Worm (Caenorhabditis elegans) whole organism, L1 larva: Measurements from ENCODE around the gene mca-3.

Experiments
- C04F5.9 ChIP-seq: sonication (generic microtip); optimal IDR thresholded peaks from 2 replicates; lab custom pipeline; 2016; ENCODE audit warnings: missing genetic modification characterization, missing compliant biosample characterization
- C16A3.4 ChIP-seq: fragments of 150-350 bp; optimal IDR thresholded peaks from 2 replicates; lab custom pipeline; 2014; ENCODE audit warnings: missing biosample characterization, missing genetic modification characterization
- F16B12.6 ChIP-seq: fragments of 150-350 bp; optimal IDR thresholded peaks from 2 replicates; lab custom pipeline; 2014; ENCODE audit warnings: missing biosample characterization, missing genetic modification characterization
- Y116A8C.19 ChIP-seq: sonication (generic microtip); optimal IDR thresholded peaks from 2 replicates; lab custom pipeline; 2016; ENCODE audit warnings: missing compliant biosample characterization, missing genetic modification characterization, borderline replicate concordance
- aha-1 ChIP-seq: fragments of 150-350 bp; optimal IDR thresholded peaks from 2 replicates; lab custom pipeline; 2014; ENCODE audit warnings: missing biosample characterization, missing genetic modification characterization
- alr-1 ChIP-seq: fragments of 200-800 bp; sonication (Bioruptor generic); optimal IDR thresholded peaks from 2 replicates; lab custom pipeline; 2018; ENCODE audit warnings: borderline replicate concordance, mild to moderate bottlenecking, missing genetic modification characterization, missing compliant biosample characterization
- ama-1 ChIP-seq: fragments of 150-350 bp; optimal IDR thresholded peaks from 2 replicates; lab custom pipeline; 2014
- blmp-1 ChIP-seq: fragments of 150-350 bp; optimal IDR thresholded peaks from 2 replicates; lab custom pipeline; 2014; ENCODE audit warnings: missing biosample characterization, missing genetic modification characterization
- ceh-63 ChIP-seq: fragments of 200-800 bp; sonication (Bioruptor generic); optimal IDR thresholded peaks from 2 replicates; lab custom pipeline; 2018; ENCODE audit warnings: mild to moderate bottlenecking, missing genetic modification characterization, missing compliant biosample characterization
- ceh-8 ChIP-seq: fragments of 200-800 bp; sonication (Bioruptor generic); optimal IDR thresholded peaks from 2 replicates; lab custom pipeline; 2018; ENCODE audit warnings: mild to moderate bottlenecking, missing genetic modification characterization, moderate library complexity, missing compliant biosample characterization
- ceh-88 ChIP-seq: fragments of 200-800 bp; sonication (Bioruptor generic); IDR thresholded peaks from 2 replicates; pipeline ENCODE4 v1.3.6; 2022; ENCODE audit warnings: missing genetic modification characterization, missing compliant biosample characterization
- ceh-90 ChIP-seq: sonication (generic microtip); optimal IDR thresholded peaks from 2 replicates; lab custom pipeline; 2016; ENCODE audit warnings: missing genetic modification characterization, missing compliant biosample characterization
- ces-1 ChIP-seq: fragments of 150-350 bp; optimal IDR thresholded peaks from 2 replicates; lab custom pipeline; 2014; ENCODE audit warnings: missing biosample characterization, missing genetic modification reagents, missing genetic modification characterization
- efl-1 ChIP-seq, 4 experiments: fragments of 150-350 bp; optimal IDR thresholded peaks in 3 of 4; peaks in 1 of 4; 1 replicate in 1 of 4; 2 replicates in 3 of 4; lab custom pipeline; 2014; ENCODE audit warnings: missing biosample characterization in 2 of 4, missing genetic modification characterization in 2 of 4, missing genetic modification reagents in 2 of 4
- egl-13 ChIP-seq: sonication (generic microtip); optimal IDR thresholded peaks from 2 replicates; lab custom pipeline; 2016; ENCODE audit warnings: missing genotype, missing genetic modification reagents, missing genetic modification characterization, missing compliant biosample characterization
- egl-27 ChIP-seq, 2 experiments: fragments of 150-350 bp in 1 of 2; sonication (generic microtip); optimal IDR thresholded peaks; 3 replicates each; lab custom pipeline; 2017 to 2018; ENCODE audit warnings: missing biosample characterization in 2 of 2, missing genetic modification characterization in 2 of 2, missing genetic modification reagents in 2 of 2
- elt-2 ChIP-seq: sonication (generic microtip); optimal IDR thresholded peaks from 2 replicates; lab custom pipeline; 2016; ENCODE audit warnings: missing genetic modification characterization, mild to moderate bottlenecking, inconsistent platforms, missing compliant biosample characterization, missing genetic modification reagents
- elt-3 ChIP-seq, 6 experiments: fragments of 150-350 bp in 1 of 6; sonication (generic microtip); optimal IDR thresholded peaks; 2 replicates each; lab custom pipeline; 2017 to 2018; ENCODE audit warnings: missing biosample characterization in 6 of 6, missing genetic modification characterization in 6 of 6, inconsistent platforms in 1 of 6
- fkh-10 ChIP-seq: sonication (generic microtip); optimal IDR thresholded peaks from 2 replicates; lab custom pipeline; 2017; ENCODE audit warnings: missing biosample characterization, missing genetic modification reagents, missing genetic modification characterization
- fkh-4 ChIP-seq: sonication (generic microtip); optimal IDR thresholded peaks from 2 replicates; lab custom pipeline; 2016; ENCODE audit warnings: missing compliant biosample characterization, missing genetic modification characterization, borderline replicate concordance
- fkh-8 ChIP-seq: sonication (generic microtip); optimal IDR thresholded peaks from 2 replicates; lab custom pipeline; 2016; ENCODE audit warnings: mild to moderate bottlenecking, missing genetic modification characterization, missing compliant biosample characterization
- grh-1 ChIP-seq: fragments of 200-800 bp; sonication (Bioruptor generic); IDR thresholded peaks from 2 replicates; pipeline ENCODE4 v1.3.6; 2022; ENCODE audit warnings: missing genetic modification reagents, missing genetic modification characterization, missing compliant biosample characterization
- hlh-17 ChIP-seq: fragments of 200-800 bp; sonication (Bioruptor generic); optimal IDR thresholded peaks from 2 replicates; lab custom pipeline; 2018; ENCODE audit warnings: missing genetic modification characterization, mild to moderate bottlenecking, missing compliant biosample characterization, moderate library complexity, borderline replicate concordance
- hlh-4 ChIP-seq: sonication (generic microtip); optimal IDR thresholded peaks from 2 replicates; lab custom pipeline; 2016; ENCODE audit warnings: mild to moderate bottlenecking, missing genetic modification characterization, missing compliant biosample characterization
- irx-1 ChIP-seq: sonication (generic microtip); optimal IDR thresholded peaks from 2 replicates; lab custom pipeline; 2016; ENCODE audit warnings: missing genetic modification characterization, missing compliant biosample characterization
- isw-1 ChIP-seq: fragments of 200-800 bp; sonication (Bioruptor generic); IDR thresholded peaks from 2 replicates; pipeline ENCODE4 v1.3.6; 2022; ENCODE audit warnings: missing genetic modification characterization, missing compliant biosample characterization
- lin-13 ChIP-seq: fragments of 150-350 bp; optimal IDR thresholded peaks from 2 replicates; lab custom pipeline; 2014; ENCODE audit warnings: missing biosample characterization, missing genetic modification reagents, missing genetic modification characterization
- lin-14 ChIP-seq: fragments of 200-800 bp; sonication (Bioruptor generic); optimal IDR thresholded peaks from 2 replicates; lab custom pipeline; 2018; ENCODE audit warnings: mild to moderate bottlenecking, missing genetic modification characterization, moderate library complexity, missing compliant biosample characterization
- lin-39 ChIP-seq: fragments of 150-350 bp; optimal IDR thresholded peaks from 2 replicates; lab custom pipeline; 2014; ENCODE audit warnings: missing biosample characterization, missing genetic modification reagents, missing genetic modification characterization
- lir-3 ChIP-seq: sonication (generic microtip); optimal IDR thresholded peaks from 2 replicates; lab custom pipeline; 2016; ENCODE audit warnings: mild to moderate bottlenecking, missing genetic modification characterization, moderate library complexity, missing compliant biosample characterization; ENCODE audit not compliant: poor library complexity
- lsy-2 ChIP-seq, 2 experiments: fragments of 150-350 bp; optimal IDR thresholded peaks; 2 replicates each; lab custom pipeline; 2014; ENCODE audit warnings: missing biosample characterization in 2 of 2, missing genetic modification characterization in 2 of 2
- mab-9 ChIP-seq: fragments of 200-800 bp; sonication (Bioruptor generic); IDR thresholded peaks from 2 replicates; pipeline ENCODE4 v1.3.6; 2022; ENCODE audit warnings: missing genetic modification reagents, missing genetic modification characterization, missing compliant biosample characterization
- mef-2 ChIP-seq: fragments of 150-350 bp; optimal IDR thresholded peaks from 2 replicates; lab custom pipeline; 2014; ENCODE audit warnings: missing biosample characterization, missing genetic modification characterization
- nhr-237 ChIP-seq: fragments of 150-350 bp; optimal IDR thresholded peaks from 2 replicates; lab custom pipeline; 2014; ENCODE audit warnings: missing biosample characterization, missing genetic modification characterization
- nhr-28 ChIP-seq: fragments of 150-350 bp; optimal IDR thresholded peaks from 2 replicates; lab custom pipeline; 2014; ENCODE audit warnings: missing biosample characterization, missing genetic modification characterization
- nhr-47 ChIP-seq: sonication (generic microtip); optimal IDR thresholded peaks from 2 replicates; lab custom pipeline; 2016; ENCODE audit warnings: mild to moderate bottlenecking, missing genetic modification characterization, moderate library complexity, missing compliant biosample characterization
- nhr-71 ChIP-seq: sonication (generic microtip); optimal IDR thresholded peaks from 2 replicates; lab custom pipeline; 2016; ENCODE audit warnings: mild to moderate bottlenecking, missing genetic modification characterization, moderate library complexity, missing compliant biosample characterization
- nhr-77 ChIP-seq: fragments of 150-350 bp; optimal IDR thresholded peaks from 2 replicates; lab custom pipeline; 2014; ENCODE audit warnings: missing biosample characterization, missing genetic modification characterization
- nhr-84 ChIP-seq: sonication (generic microtip); optimal IDR thresholded peaks from 2 replicates; lab custom pipeline; 2017; ENCODE audit warnings: missing biosample characterization, missing genetic modification characterization
- nhr-85 ChIP-seq: sonication (generic microtip); peaks from one replicate; lab custom pipeline; 2016; ENCODE audit warnings: missing genetic modification characterization, inconsistent platforms, missing compliant biosample characterization
- nhr-90 ChIP-seq: sonication (generic microtip); optimal IDR thresholded peaks from 2 replicates; lab custom pipeline; 2016; ENCODE audit warnings: mild to moderate bottlenecking, missing genetic modification characterization, missing compliant biosample characterization; ENCODE audit not compliant: poor library complexity
- sox-4 ChIP-seq: sonication (generic microtip); optimal IDR thresholded peaks from 2 replicates; lab custom pipeline; 2016; ENCODE audit warnings: missing genetic modification characterization, missing compliant biosample characterization
- sup-37 ChIP-seq: fragments of 200-800 bp; sonication (Bioruptor generic); optimal IDR thresholded peaks from 2 replicates; lab custom pipeline; 2018; ENCODE audit warnings: mild to moderate bottlenecking, missing genetic modification characterization, missing compliant biosample characterization
- swsn-7 ChIP-seq: sonication (generic microtip); optimal IDR thresholded peaks from 2 replicates; lab custom pipeline; 2016; ENCODE audit warnings: missing genetic modification characterization, missing compliant biosample characterization
- tlp-1 ChIP-seq: fragments of 150-350 bp; optimal IDR thresholded peaks from 2 replicates; lab custom pipeline; 2014; ENCODE audit warnings: missing biosample characterization, missing genetic modification characterization
- unc-130 ChIP-seq: fragments of 150-350 bp; optimal IDR thresholded peaks from 2 replicates; lab custom pipeline; 2017; ENCODE audit warnings: missing biosample characterization, missing genetic modification characterization, inconsistent platforms
- unc-86 ChIP-seq: sonication (generic microtip); optimal IDR thresholded peaks from 2 replicates; lab custom pipeline; 2016; ENCODE audit warnings: missing genetic modification characterization, missing compliant biosample characterization
- unc-98 ChIP-seq: fragments of 200-800 bp; sonication (Bioruptor generic); IDR thresholded peaks from 2 replicates; pipeline ENCODE4 v1.3.6; 2022; ENCODE audit warnings: missing genetic modification characterization, missing compliant biosample characterization
- vab-15 ChIP-seq: sonication (generic microtip); optimal IDR thresholded peaks from 2 replicates; lab custom pipeline; 2017; ENCODE audit warnings: missing genotype, mild to moderate bottlenecking, missing genetic modification characterization, missing compliant biosample characterization
- xbp-1 ChIP-seq: sonication (generic microtip); optimal IDR thresholded peaks from 2 replicates; lab custom pipeline; 2016; ENCODE audit warnings: missing genetic modification characterization, missing compliant biosample characterization
- zag-1 ChIP-seq: fragments of 150-350 bp; optimal IDR thresholded peaks from 2 replicates; lab custom pipeline; 2014; ENCODE audit warnings: missing biosample characterization, missing genetic modification characterization
- ztf-11 ChIP-seq, 2 experiments: sonication (generic microtip); optimal IDR thresholded peaks; 2 replicates each; lab custom pipeline; 2016 to 2017; ENCODE audit warnings: missing genetic modification characterization in 2 of 2, missing biosample characterization in 1 of 2, missing compliant biosample characterization in 1 of 2
- ztf-4 ChIP-seq: fragments of 150-350 bp; optimal IDR thresholded peaks from 2 replicates; lab custom pipeline; 2014; ENCODE audit warnings: missing biosample characterization, missing genetic modification characterization

mca-3 gene

ce11 chrIV:3168656-3169216, 35.8 kb upstream of the mca-3 start (continued):
- TF ChIP-seq nhr-84 (tag; lab: Kevin White, UChicago) = no peak
- TF ChIP-seq alr-1 (tag; lab: Kevin White, UChicago) = no peak
- TF ChIP-seq nhr-71 = peak; percentile 51
- no peak for TF ChIP-seq nhr-237
- TF ChIP-seq lsy-2 (tag; optimal IDR thresholded peaks at IDR 0.05; lab: Kevin White, UChicago) = peak in 1 of 2 experiments; percentile 48
- no peak for TF ChIP-seq irx-1 (tag; lab: Kevin White, UChicago)
- peak; percentile 22 for TF ChIP-seq swsn-7 (tag; lab: Kevin White, UChicago)
- no peak for TF ChIP-seq C04F5.9
- TF ChIP-seq mef-2 (tag; lab: Kevin White, UChicago) = no peak
- no peak for TF ChIP-seq nhr-28
- TF ChIP-seq Y116A8C.19 (tag; lab: Kevin White, UChicago) = no peak
- no peak for TF ChIP-seq hlh-4
- TF ChIP-seq ama-1 (lab: Kevin White, UChicago) = no peak
- no peak for TF ChIP-seq zag-1
- TF ChIP-seq blmp-1 = no peak
- no peak for TF ChIP-seq elt-2 (tag; lab: Kevin White, UChicago)
- TF ChIP-seq egl-13 (tag; lab: Kevin White, UChicago) = no peak
- no peak for TF ChIP-seq ceh-90 (tag; lab: Kevin White, UChicago)
- no peak for TF ChIP-seq egl-27 (tag; optimal IDR thresholded peaks at IDR 0.05; lab: Kevin White, UChicago)
- TF ChIP-seq fkh-10 (GFP tag; lab: Kevin White, UChicago) = no peak
- no peak for TF ChIP-seq fkh-8 (tag; lab: Kevin White, UChicago)
- TF ChIP-seq unc-86 (tag; lab: Kevin White, UChicago) = no peak
- TF ChIP-seq nhr-90 = no peak
- TF ChIP-seq F16B12.6 (tag; lab: Kevin White, UChicago) = no peak
- TF ChIP-seq ztf-11 (tag; optimal IDR thresholded peaks at IDR 0.05; lab: Kevin White, UChicago) = no peak
- TF ChIP-seq unc-130 = peak; percentile 29
- TF ChIP-seq xbp-1 (tag; lab: Kevin White, UChicago) = peak; percentile 7
- no peak for TF ChIP-seq lir-3 (tag; lab: Kevin White, UChicago)
- no peak for TF ChIP-seq vab-15
- no peak for TF ChIP-seq aha-1 (tag; lab: Kevin White, UChicago)
- peak; percentile 3 for TF ChIP-seq nhr-47
- TF ChIP-seq C16A3.4 = no peak
- no peak for TF ChIP-seq ceh-63 (GFP tag; lab: Kevin White, UChicago)
- TF ChIP-seq tlp-1 (tag; lab: Kevin White, UChicago) = no peak
- TF ChIP-seq isw-1 (GFP tag; lab: Robert Waterston, UW) = no peak; the same call in 1 of the 2 replicates
- peak; percentile 67 for TF ChIP-seq lin-14
- peak; percentile 91 for TF ChIP-seq fkh-4 (tag; lab: Kevin White, UChicago)
- no peak for TF ChIP-seq nhr-85 (tag; lab: Kevin White, UChicago)
- no peak for TF ChIP-seq nhr-77 (tag; lab: Kevin White, UChicago)
- no peak for TF ChIP-seq hlh-17 (GFP tag; lab: Kevin White, UChicago)
- no peak for TF ChIP-seq mab-9 (GFP tag; lab: Robert Waterston, UW)
- no peak for TF ChIP-seq sox-4 (tag; lab: Kevin White, UChicago)
- no peak for TF ChIP-seq ceh-88 (GFP tag; lab: Robert Waterston, UW)
- TF ChIP-seq sup-37 (GFP tag; lab: Kevin White, UChicago) = no peak
- no peak for TF ChIP-seq ztf-4 (tag; lab: Kevin White, UChicago)
- TF ChIP-seq elt-3 (tag; optimal IDR thresholded peaks at IDR 0.05; lab: Kevin White, UChicago) = no peak
- TF ChIP-seq lin-13 (GFP tag; lab: Kevin White, UChicago) = no peak
- no peak for TF ChIP-seq ceh-8
- no peak for TF ChIP-seq unc-98 (GFP tag; lab: Robert Waterston, UW)
- no peak for TF ChIP-seq efl-1 (optimal IDR thresholded peaks at IDR 0.05; lab: Kevin White, UChicago)
- TF ChIP-seq efl-1 (GFP tag; optimal IDR thresholded peaks at IDR 0.05 in 1 of 2; lab: Kevin White, UChicago) = no peak
- no peak for TF ChIP-seq lin-39 (tag; lab: Kevin White, UChicago)
- no peak for TF ChIP-seq ces-1 (GFP tag; lab: Kevin White, UChicago)
- TF ChIP-seq grh-1 = no peak
